Worm (Caenorhabditis elegans) whole organism, mixed stage, embryonic: ENCODE results near the gene ZC204.6.

Source experiments
- M03D4.4 ChIP-seq: sonication (generic microtip); optimal IDR thresholded peaks from 2 replicates; lab custom pipeline; 2017; ENCODE audit warnings: mild to moderate bottlenecking, missing genetic modification characterization, missing compliant biosample characterization
- bed-3 ChIP-seq: fragments of 200-800 bp; sonication (Bioruptor generic); optimal IDR thresholded peaks from 3 replicates; lab custom pipeline; 2018; ENCODE audit warnings: mild to moderate bottlenecking, missing genetic modification characterization, moderate library complexity, missing compliant biosample characterization
- blmp-1 ChIP-seq: fragments of 150-350 bp; optimal IDR thresholded peaks from 2 replicates; lab custom pipeline; 2014; ENCODE audit warnings: missing biosample characterization, missing genetic modification characterization
- ceh-39 ChIP-seq: fragments of 150-350 bp; optimal IDR thresholded peaks from 2 replicates; lab custom pipeline; 2014; ENCODE audit warnings: missing biosample characterization, missing genetic modification characterization
- ceh-43 ChIP-seq: fragments of 200-800 bp; sonication (Bioruptor generic); optimal IDR thresholded peaks from 2 replicates; lab custom pipeline; 2018; ENCODE audit warnings: mild to moderate bottlenecking, missing genetic modification characterization, moderate library complexity, missing compliant biosample characterization
- ceh-83 ChIP-seq: fragments of 200-800 bp; sonication (Bioruptor generic); optimal IDR thresholded peaks from 2 replicates; lab custom pipeline; 2018; ENCODE audit warnings: mild to moderate bottlenecking, missing genetic modification characterization, missing compliant biosample characterization
- cnd-1 ChIP-seq: fragments of 200-800 bp; sonication (Bioruptor generic); optimal IDR thresholded peaks from 2 replicates; lab custom pipeline; 2018; ENCODE audit warnings: mild to moderate bottlenecking, missing genetic modification characterization, missing compliant biosample characterization
- drap-1 ChIP-seq: fragments of 200-800 bp; sonication (Bioruptor generic); optimal IDR thresholded peaks from 3 replicates; lab custom pipeline; 2018; ENCODE audit warnings: mild to moderate bottlenecking, missing genetic modification characterization, missing compliant biosample characterization
- elt-3 ChIP-seq: fragments of 150-350 bp; optimal IDR thresholded peaks from 2 replicates; lab custom pipeline; 2014; ENCODE audit warnings: missing biosample characterization, missing genetic modification characterization
- flh-1 ChIP-seq: fragments of 200-800 bp; sonication (Bioruptor generic); optimal IDR thresholded peaks from 2 replicates; lab custom pipeline; 2018; ENCODE audit warnings: mild to moderate bottlenecking, missing genetic modification characterization, moderate library complexity, missing compliant biosample characterization
- ham-2 ChIP-seq: fragments of 200-800 bp; sonication (Bioruptor generic); optimal IDR thresholded peaks from 2 replicates; lab custom pipeline; 2018; ENCODE audit warnings: mild to moderate bottlenecking, missing genetic modification characterization, missing compliant biosample characterization
- hlh-1 ChIP-seq: fragments of 150-350 bp; optimal IDR thresholded peaks from 2 replicates; lab custom pipeline; 2014; ENCODE audit warnings: missing biosample characterization, missing genetic modification reagents, missing genetic modification characterization
- lin-13 ChIP-seq: fragments of 150-350 bp; optimal IDR thresholded peaks from 2 replicates; lab custom pipeline; 2014; ENCODE audit warnings: missing biosample characterization, missing genetic modification characterization
- lin-32 ChIP-seq: fragments of 200-800 bp; sonication (Bioruptor generic); optimal IDR thresholded peaks from 2 replicates; lab custom pipeline; 2018; ENCODE audit warnings: mild to moderate bottlenecking, missing genetic modification characterization, missing compliant biosample characterization
- mab-5 ChIP-seq: fragments of 150-350 bp; optimal IDR thresholded peaks from 2 replicates; lab custom pipeline; 2014; ENCODE audit warnings: missing biosample characterization, missing genetic modification characterization
- mep-1 ChIP-seq: fragments of 150-350 bp; optimal IDR thresholded peaks from 2 replicates; lab custom pipeline; 2017; ENCODE audit warnings: missing biosample characterization, missing genetic modification reagents, missing genetic modification characterization, inconsistent platforms
- nhr-2 ChIP-seq: fragments of 150-350 bp; optimal IDR thresholded peaks from 2 replicates; lab custom pipeline; 2014; ENCODE audit warnings: missing biosample characterization, missing genetic modification characterization
- nhr-28 ChIP-seq: fragments of 150-350 bp; optimal IDR thresholded peaks from 2 replicates; lab custom pipeline; 2014; ENCODE audit warnings: missing biosample characterization, missing genetic modification characterization
- nhr-76 ChIP-seq: sonication (generic microtip); optimal IDR thresholded peaks from 2 replicates; lab custom pipeline; 2017; ENCODE audit warnings: missing biosample characterization, missing genetic modification characterization
- pha-4 ChIP-seq: fragments of 150-350 bp; optimal IDR thresholded peaks from 2 replicates; lab custom pipeline; 2018; ENCODE audit warnings: missing biosample characterization, missing genetic modification reagents, missing genetic modification characterization
- sem-2 ChIP-seq: fragments of 200-800 bp; sonication (Bioruptor generic); optimal IDR thresholded peaks from 2 replicates; lab custom pipeline; 2018; ENCODE audit warnings: mild to moderate bottlenecking, missing genetic modification characterization, missing compliant biosample characterization
- snpc-4 ChIP-seq: fragments of 150-350 bp; optimal IDR thresholded peaks from 2 replicates; lab custom pipeline; 2014; ENCODE audit warnings: missing biosample characterization, missing genetic modification characterization
- sptf-1 ChIP-seq: sonication (generic microtip); optimal IDR thresholded peaks from 2 replicates; lab custom pipeline; 2017; ENCODE audit warnings: mild to moderate bottlenecking, missing genetic modification characterization, moderate library complexity, missing compliant biosample characterization
- tbx-8 ChIP-seq: fragments of 200-800 bp; sonication (Bioruptor generic); optimal IDR thresholded peaks from 2 replicates; lab custom pipeline; 2018; ENCODE audit warnings: mild to moderate bottlenecking, missing genetic modification characterization, moderate library complexity, missing compliant biosample characterization
- unc-62 ChIP-seq: fragments of 150-350 bp; optimal IDR thresholded peaks from 2 replicates; lab custom pipeline; 2014; ENCODE audit warnings: missing biosample characterization, missing genetic modification reagents, missing genetic modification characterization
- zip-8 ChIP-seq: fragments of 150-350 bp; optimal IDR thresholded peaks from 2 replicates; lab custom pipeline; 2014; ENCODE audit warnings: missing biosample characterization, missing genetic modification characterization
- ztf-11 ChIP-seq: fragments of 150-350 bp; optimal IDR thresholded peaks from 2 replicates; lab custom pipeline; 2014; ENCODE audit warnings: missing biosample characterization, missing genetic modification characterization

The ZC204.6 gene

DNA sequence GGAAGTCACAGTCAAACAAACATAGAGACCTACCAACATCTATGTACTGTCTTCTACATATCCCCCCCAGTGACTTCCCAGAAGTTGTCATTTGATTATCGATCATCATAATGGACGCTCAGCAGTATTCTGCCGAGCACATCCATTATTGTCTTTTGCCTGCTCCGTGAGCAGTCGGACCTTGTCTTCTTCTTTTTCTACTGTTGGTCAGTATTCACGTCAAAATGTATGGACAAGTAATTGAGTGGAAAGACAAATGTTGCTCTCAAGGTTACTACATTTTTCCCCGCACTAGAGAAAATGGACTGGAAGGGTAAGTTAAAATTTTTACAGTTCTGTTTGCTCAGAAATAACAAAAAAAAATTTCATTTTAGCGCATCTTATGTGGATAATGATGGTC lies 10.3 kb upstream of the ZC204.6 start, which contains the start of gene btb-12:
btb-12 (plus strand) TSS at position 301 of the 400 bp plus-strand sequence.
- TF ChIP-seq lin-13 (tag; lab: Kevin White, UChicago) (no peak), nhr-28 (tag; lab: Kevin White, UChicago) (no peak), ceh-39 (tag; lab: Kevin White, UChicago) (peak; percentile 6), ceh-83 (GFP tag; lab: Kevin White, UChicago) (no peak)

DNA sequence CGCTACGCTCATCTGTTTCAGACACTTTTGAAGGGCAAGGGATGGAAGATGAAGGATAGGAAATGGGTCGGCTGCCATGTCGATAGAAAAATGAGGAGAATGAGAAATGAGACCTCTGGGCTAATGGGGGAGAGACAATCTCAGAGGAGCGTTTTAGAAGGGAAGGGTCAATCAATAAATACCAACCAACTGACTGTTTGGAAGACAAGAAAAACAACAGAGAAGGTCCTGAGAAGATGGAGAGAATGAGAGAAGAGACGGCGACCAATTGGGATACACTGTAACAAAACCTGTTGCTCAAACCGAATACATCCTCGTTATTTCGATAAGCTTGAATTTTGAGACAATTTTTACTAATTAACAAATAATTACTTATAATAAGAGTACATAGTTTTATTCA lies 8.8 kb upstream of the ZC204.6 start, which contains the start of gene fbxb-15:
fbxb-15 (minus strand) TSS at position 101 of the 400 bp plus-strand sequence.
- TF ChIP-seq drap-1 (GFP tag; lab: Kevin White, UChicago) (no peak), lin-13 (tag; lab: Kevin White, UChicago) (no peak), mab-5 (tag; lab: Kevin White, UChicago) (no peak), M03D4.4 (tag; lab: Kevin White, UChicago) (no peak)

DNA sequence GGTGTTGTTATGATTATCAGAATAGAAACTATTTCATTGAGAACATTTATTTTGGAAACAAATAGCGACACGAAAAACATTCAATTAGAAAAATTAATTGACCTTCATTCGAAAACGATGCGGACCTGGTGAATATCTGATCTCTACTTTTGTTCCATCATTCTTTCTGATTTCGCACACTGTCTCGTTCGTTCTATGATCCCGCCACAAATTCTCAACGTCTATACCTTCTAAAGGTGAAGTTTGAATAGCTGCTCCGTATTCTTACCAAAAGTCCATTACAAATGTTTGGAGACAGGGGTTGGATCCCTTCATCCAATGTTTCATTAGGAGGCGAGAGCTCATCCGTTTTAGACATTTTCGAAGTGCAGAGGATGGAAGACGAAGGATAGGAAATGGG lies 7.2 kb upstream of the ZC204.6 start, which contains the start of gene fbxb-16:
fbxb-16 (minus strand) TSS at position 101 of the 400 bp plus-strand sequence.
- TF ChIP-seq bed-3 (no peak), cnd-1 (tag; lab: Kevin White, UChicago) (no peak), lin-13 (tag; lab: Kevin White, UChicago) (no peak), flh-1 (no peak), ham-2 (no peak), sem-2 (GFP tag; lab: Kevin White, UChicago) (no peak), elt-3 (tag; lab: Kevin White, UChicago) (no peak), zip-8 (tag; lab: Kevin White, UChicago) (no peak)

DNA sequence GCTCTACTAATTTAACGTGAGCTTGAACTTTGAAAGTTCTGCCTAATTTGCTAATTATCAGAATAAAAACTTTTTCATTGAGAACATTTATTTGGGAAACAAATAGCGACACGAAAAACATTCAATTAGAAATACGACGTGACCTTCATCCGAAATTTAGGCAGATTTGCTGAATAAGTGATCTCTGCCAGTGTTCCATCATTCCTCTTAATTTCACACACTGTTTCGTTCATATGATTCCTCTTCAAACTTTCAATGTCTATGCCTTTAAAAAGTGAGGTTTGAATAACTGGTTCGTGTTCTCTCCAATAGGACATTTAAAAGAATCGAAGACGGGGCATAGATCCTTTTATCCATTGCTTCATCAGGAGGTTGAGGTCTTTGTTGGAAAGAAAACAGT lies 5.9 kb upstream of the ZC204.6 start, which contains the start of gene fbxb-20:
fbxb-20 (minus strand) TSS at position 101 of the 400 bp plus-strand sequence.
- TF ChIP-seq nhr-28 (tag; lab: Kevin White, UChicago) (no peak), elt-3 (tag; lab: Kevin White, UChicago) (no peak), nhr-2 (tag; lab: Kevin White, UChicago) (no peak)

DNA sequence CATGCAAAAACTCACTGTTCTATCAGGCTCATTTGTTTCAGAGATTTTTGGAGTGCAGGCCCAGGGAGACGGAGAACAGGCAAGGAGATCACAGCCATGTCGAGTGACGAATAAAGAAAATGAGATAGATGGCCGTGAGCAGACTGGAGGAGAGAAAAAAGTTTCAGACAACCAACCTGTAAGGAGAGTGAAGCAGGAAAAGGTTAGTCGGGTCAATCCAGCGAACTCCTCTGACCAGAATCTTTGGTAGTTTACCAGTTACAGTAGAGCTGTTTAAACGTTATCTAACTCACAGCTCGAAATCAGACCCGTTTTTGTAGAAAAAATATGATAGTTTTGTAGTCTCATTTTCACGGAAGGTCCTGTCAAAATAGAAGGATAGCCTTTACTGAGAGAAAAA lies 4.1 kb upstream of the ZC204.6 start, which contains the start of gene fbxb-21:
fbxb-21 (minus strand) TSS at position 101 of the 400 bp plus-strand sequence.
- no peak for TF ChIP-seq sem-2 (GFP tag; lab: Kevin White, UChicago)
- no peak for TF ChIP-seq pha-4 (tag; lab: Kevin White, UChicago)
- TF ChIP-seq nhr-2 (tag; lab: Kevin White, UChicago), result no peak
- TF ChIP-seq ceh-39 (tag; lab: Kevin White, UChicago), result no peak
- no peak for TF ChIP-seq ham-2
- TF ChIP-seq ztf-11, result no peak
- no peak for TF ChIP-seq blmp-1 (tag; lab: Kevin White, UChicago)
- no peak for TF ChIP-seq elt-3 (tag; lab: Kevin White, UChicago)
- no peak for TF ChIP-seq mep-1 (tag; lab: Kevin White, UChicago)
- no peak for TF ChIP-seq bed-3
- TF ChIP-seq tbx-8 (GFP tag; lab: Kevin White, UChicago), result no peak
- no peak for TF ChIP-seq ceh-43 (GFP tag; lab: Kevin White, UChicago)
- TF ChIP-seq zip-8 (tag; lab: Kevin White, UChicago), result no peak
- no peak for TF ChIP-seq ceh-83 (GFP tag; lab: Kevin White, UChicago)
- no peak for TF ChIP-seq flh-1
- TF ChIP-seq sptf-1 (tag; lab: Kevin White, UChicago), result no peak
- no peak for TF ChIP-seq hlh-1 (tag; lab: Kevin White, UChicago)
- TF ChIP-seq cnd-1 (tag; lab: Kevin White, UChicago), result no peak

DNA sequence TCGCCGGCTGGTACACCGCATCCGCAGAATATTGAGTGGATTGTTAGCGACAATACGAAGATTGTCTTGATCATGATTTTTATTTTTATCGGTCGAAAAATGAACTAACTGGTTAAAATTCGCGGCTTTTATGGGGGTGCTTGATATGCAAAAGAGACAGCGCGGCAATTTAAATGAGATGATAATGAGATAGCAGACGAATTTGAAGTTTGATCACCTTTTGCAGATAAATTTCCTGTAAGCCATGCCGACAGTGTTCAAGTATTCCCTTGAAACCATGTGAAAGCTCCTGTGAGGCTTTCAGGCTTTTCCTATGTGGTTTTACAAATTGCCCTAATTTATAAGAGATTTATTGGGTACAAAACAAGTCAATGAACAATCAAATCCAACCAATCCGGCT lies 1.6 kb upstream of the ZC204.6 start, which contains the start of gene ZC204.17:
ZC204.17 (minus strand) TSS at position 101 of the 400 bp plus-strand sequence.
- TF ChIP-seq ztf-11 (no peak), ceh-43 (GFP tag; lab: Kevin White, UChicago) (no peak), cnd-1 (tag; lab: Kevin White, UChicago) (no peak), hlh-1 (tag; lab: Kevin White, UChicago) (no peak), nhr-28 (tag; lab: Kevin White, UChicago) (no peak), unc-62 (GFP tag; lab: Kevin White, UChicago) (no peak), nhr-76 (tag; lab: Kevin White, UChicago) (no peak), ceh-39 (tag; lab: Kevin White, UChicago) (no peak), lin-32 (GFP tag; lab: Kevin White, UChicago) (no peak), bed-3 (no peak), pha-4 (tag; lab: Kevin White, UChicago) (no peak), snpc-4 (tag; lab: Kevin White, UChicago) (no peak)
